Worm (Caenorhabditis elegans): Measurements from ENCODE around the gene Y32B12B.4.

DNA sequence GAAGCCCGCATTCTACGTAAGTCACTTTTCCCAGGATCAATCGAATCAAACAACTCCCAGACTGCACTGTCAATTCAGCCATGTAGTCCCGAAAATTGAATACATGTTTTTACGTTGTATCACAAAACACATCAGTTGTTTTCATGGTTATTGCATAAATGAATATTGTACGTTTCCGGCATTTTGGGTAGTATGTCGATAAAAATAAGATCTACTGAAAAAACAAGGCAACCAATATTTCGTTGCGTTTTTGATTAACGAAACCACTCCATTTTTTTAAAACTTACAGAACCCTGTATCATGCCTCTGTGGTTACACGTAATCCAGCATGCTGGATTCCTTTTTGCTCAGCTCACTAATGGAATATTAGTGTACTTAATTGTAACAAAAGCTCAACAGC lies 20.0 kb downstream of the Y32B12B.4 start, which contains the start of gene str-149:
- TF ChIP-seq nhr-179 (tag; optimal IDR thresholded peaks at IDR 0.05) (no peak), tlf-1 (GFP tag; optimal IDR thresholded peaks at IDR 0.05) (no peak)

All from whole organism, young adult.